Worm (Caenorhabditis elegans): Measurements from ENCODE around the gene T22D1.17.

T22D1.17 gene

DNA sequence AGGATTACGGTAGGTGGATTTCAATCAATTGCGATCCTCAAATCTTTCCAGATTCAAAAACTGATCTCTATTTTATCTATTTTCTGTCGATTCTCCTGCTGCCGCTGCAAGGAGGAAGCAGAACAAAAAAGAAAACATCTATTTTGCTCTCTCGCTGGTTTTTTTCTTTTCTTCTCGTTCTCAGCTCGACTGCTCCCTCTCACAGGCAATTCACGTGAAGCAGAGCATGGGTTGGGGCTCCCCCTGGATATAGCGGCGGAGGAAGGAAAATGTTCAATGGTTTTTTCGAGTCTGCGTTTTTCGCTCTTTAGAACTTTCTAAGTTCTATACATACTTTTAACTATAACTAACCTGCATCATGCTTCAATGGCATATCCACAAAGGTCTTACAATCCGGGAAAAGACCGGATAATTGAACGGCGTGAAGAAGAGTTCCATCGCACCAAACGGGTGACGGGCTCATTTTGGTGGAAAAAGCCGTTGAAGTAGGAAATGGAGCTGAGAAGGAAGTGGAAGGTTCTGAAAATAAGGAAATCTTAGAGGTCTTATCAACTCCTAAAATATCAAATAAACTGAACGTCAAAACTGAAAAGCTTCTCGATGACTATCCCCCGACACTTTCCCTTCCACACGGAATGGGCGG is 26.8 kb upstream of the T22D1.17 start (continued):
- TF ChIP-seq daf-16 (GFP tag; optimal IDR thresholded peaks at IDR 0.05) = peak in 1 of 2 experiments; percentile 66
- TF ChIP-seq daf-16 (tag; optimal IDR thresholded peaks at IDR 0.05) = no peak
- TF ChIP-seq F37D6.2 (tag; optimal IDR thresholded peaks at IDR 0.05) = peak; percentile 24
- no peak for TF ChIP-seq Y5F2A.4 (GFP tag; optimal IDR thresholded peaks at IDR 0.05)
- TF ChIP-seq tra-1 (GFP tag; IDR thresholded peaks at IDR 0.05) = no peak; the same call in 1 of the 2 replicates
- TF ChIP-seq dve-1 (tag; optimal IDR thresholded peaks at IDR 0.05; ENCODE audit: insufficient read depth) = no peak
- no peak for TF ChIP-seq T20F7.1 (GFP tag; optimal IDR thresholded peaks at IDR 0.05)
- no peak for TF ChIP-seq egl-43 (GFP tag; IDR thresholded peaks at IDR 0.05)
- TF ChIP-seq ama-1 (optimal IDR thresholded peaks at IDR 0.05) = no peak
- no peak for TF ChIP-seq ztf-7 (tag; optimal IDR thresholded peaks at IDR 0.05)
- peak; percentile 46; the same call in 1 of the 2 replicates for TF ChIP-seq ctbp-1 (GFP tag; IDR thresholded peaks at IDR 0.05)
- no peak for TF ChIP-seq aly-2 (tag; optimal IDR thresholded peaks at IDR 0.05)
- TF ChIP-seq F10B5.3 (tag; optimal IDR thresholded peaks at IDR 0.05) = no peak
- TF ChIP-seq set-16 (GFP tag; IDR thresholded peaks at IDR 0.05) = no peak
- no peak for TF ChIP-seq arid-1 (GFP tag; conservative IDR thresholded peaks at IDR 0.05)
- TF ChIP-seq dmd-6 (GFP tag; IDR thresholded peaks at IDR 0.05) = peak; percentile 80
- TF ChIP-seq T26A8.4 (GFP tag; IDR thresholded peaks at IDR 0.05) = no peak
- peak; percentile 79 for TF ChIP-seq hlh-11 (tag; optimal IDR thresholded peaks at IDR 0.05)

DNA sequence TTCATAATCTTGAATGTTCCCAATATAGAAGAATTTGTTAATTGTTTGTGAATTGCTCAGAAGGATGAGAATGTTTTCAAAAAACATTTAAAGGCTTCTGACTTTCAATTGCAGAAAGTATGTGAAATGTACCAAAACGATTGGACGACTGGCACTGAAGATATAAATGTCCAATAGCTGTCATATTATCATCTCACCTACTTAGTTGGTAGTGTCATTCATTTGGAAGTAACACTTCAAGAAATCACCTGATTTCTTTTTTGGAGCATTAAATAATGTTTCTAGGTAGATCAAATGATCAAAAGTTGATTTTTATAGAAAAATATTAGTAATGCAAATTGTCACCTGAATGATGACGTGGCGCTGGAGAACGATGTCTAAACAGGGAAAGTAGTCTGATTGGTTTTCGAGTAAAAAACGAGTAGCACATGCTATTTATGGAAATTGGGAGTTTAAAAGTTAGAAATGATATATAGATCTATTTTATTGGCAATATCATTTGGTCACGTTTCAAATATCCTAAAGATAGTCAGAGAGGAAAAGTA is 26.1 kb upstream of the T22D1.17 start:
- TF ChIP-seq dmd-6 (GFP tag; IDR thresholded peaks at IDR 0.05) (peak; percentile 70), lin-29 (GFP tag; IDR thresholded peaks at IDR 0.05) (no peak)

ce11 chrIV:6880415-6880814 is 25.4 kb upstream of the T22D1.17 start:
- TF ChIP-seq daf-12 (tag; optimal IDR thresholded peaks at IDR 0.05) (no peak), attf-4 (tag; optimal IDR thresholded peaks at IDR 0.05) (no peak), zip-11 (GFP tag; IDR thresholded peaks at IDR 0.05) (no peak), F26F4.8 (GFP tag; conservative IDR thresholded peaks at IDR 0.05) (no peak), nhr-42 (GFP tag; IDR thresholded peaks at IDR 0.05) (0 out of 2 replicates have a peak, but pooled peaks have one; percentile 32), dmd-6 (GFP tag; IDR thresholded peaks at IDR 0.05) (peak; percentile 95), ces-1 (GFP tag; optimal IDR thresholded peaks at IDR 0.05) (no peak), fkh-10 (GFP tag; optimal IDR thresholded peaks at IDR 0.05) (no peak), cey-2 (tag; optimal IDR thresholded peaks at IDR 0.05; ENCODE audit: borderline replicate concordance, insufficient read depth) (no peak), nhr-41 (GFP tag; IDR thresholded peaks at IDR 0.05) (peak; percentile 96), nhr-6 (tag; optimal IDR thresholded peaks at IDR 0.05) (peak; percentile 25), lin-1 (GFP tag; IDR thresholded peaks at IDR 0.05) (peak; percentile 83), dve-1 (tag; optimal IDR thresholded peaks at IDR 0.05; ENCODE audit: insufficient read depth) (peak; percentile 92), nhr-48 (tag; optimal IDR thresholded peaks at IDR 0.05) (peak; percentile 87), mxl-2 (GFP tag; conservative IDR thresholded peaks at IDR 0.05) (peak; percentile 61; the same call in 1 of the 2 replicates), duxl-1 (tag; optimal IDR thresholded peaks at IDR 0.05; ENCODE audit: poor library complexity) (no peak), php-3 (GFP tag; IDR thresholded peaks at IDR 0.05) (peak; percentile 95), ceh-62 (tag; optimal IDR thresholded peaks at IDR 0.05) (no peak), zfp-3 (GFP tag; conservative IDR thresholded peaks at IDR 0.05) (no peak), lsy-2 (tag; optimal IDR thresholded peaks at IDR 0.05) (peak in 1 of 2 experiments; percentile 33), pha-4 (GFP tag; IDR thresholded peaks at IDR 0.05) (0 out of 2 replicates have a peak, but pooled peaks have one; percentile 17), pha-4 (tag; optimal IDR thresholded peaks at IDR 0.05) (no peak), Y75B8A.6 (GFP tag; IDR thresholded peaks at IDR 0.05) (0 out of 2 replicates have a peak, but pooled peaks have one; percentile 21), lim-7 (GFP tag; IDR thresholded peaks at IDR 0.05) (no peak), tra-1 (GFP tag; IDR thresholded peaks at IDR 0.05) (peak; percentile 76), sdz-12 (GFP tag; optimal IDR thresholded peaks at IDR 0.05) (no peak), hlh-30 (tag; optimal IDR thresholded peaks at IDR 0.05; ENCODE audit: insufficient read depth) (peak; percentile 59), daf-16 (GFP tag; optimal IDR thresholded peaks at IDR 0.05) (no peak), daf-16 (tag; optimal IDR thresholded peaks at IDR 0.05) (peak; percentile 59), nhr-77 (tag; optimal IDR thresholded peaks at IDR 0.05) (peak; percentile 70), mes-2 (tag; optimal IDR thresholded peaks at IDR 0.05; ENCODE audit: poor library complexity, severe bottlenecking) (peak; percentile 35), ztf-11 (tag; optimal IDR thresholded peaks at IDR 0.05) (no peak)
